Fruit fly (Drosophila melanogaster) whole organism, embryonic: ENCODE measurements around the gene Tom70.

Source experiments
- ATbp ChIP-seq: fragments of 200-800 bp; sonication (Bioruptor generic); optimal IDR thresholded peaks from 2 replicates; lab custom pipeline; 2017; ENCODE audit warnings: missing biosample characterization, mild to moderate bottlenecking, missing genetic modification characterization, missing genetic modification reagents
- Blimp-1 ChIP-seq: fragments of 200-800 bp; sonication (Bioruptor generic); optimal IDR thresholded peaks from 3 replicates; lab custom pipeline; 2018; ENCODE audit warnings: missing biosample characterization, missing genetic modification characterization, mild to moderate bottlenecking, moderate library complexity, missing genetic modification reagents
- CG10431 ChIP-seq: fragments of 200-800 bp; sonication (Bioruptor generic); optimal IDR thresholded peaks from 3 replicates; lab custom pipeline; 2018; ENCODE audit warnings: missing biosample characterization, mild to moderate bottlenecking, missing genetic modification characterization
- CG10979 ChIP-seq: fragments of 200-800 bp; sonication (Bioruptor generic); optimal IDR thresholded peaks from 2 replicates; lab custom pipeline; 2018; ENCODE audit warnings: missing biosample characterization, mild to moderate bottlenecking, missing genetic modification characterization, moderate library complexity
- CG1233 ChIP-seq: fragments of 200-800 bp; sonication (Bioruptor generic); optimal IDR thresholded peaks from 4 replicates; lab custom pipeline; 2018; ENCODE audit warnings: missing biosample characterization, mild to moderate bottlenecking, missing genetic modification characterization
- CG16863 ChIP-seq: fragments of 200-800 bp; sonication (Bioruptor generic); optimal IDR thresholded peaks from 3 replicates; lab custom pipeline; 2016; ENCODE audit warnings: missing biosample characterization, missing genetic modification characterization
- CG2116 ChIP-seq: fragments of 200-800 bp; sonication (Bioruptor generic); optimal IDR thresholded peaks from 3 replicates; lab custom pipeline; 2018; ENCODE audit warnings: missing biosample characterization, mild to moderate bottlenecking, missing genetic modification characterization
- CG2120 ChIP-seq: fragments of 200-800 bp; sonication (Bioruptor generic); optimal IDR thresholded peaks from 3 replicates; lab custom pipeline; 2016; ENCODE audit warnings: missing biosample characterization, missing genetic modification characterization
- CG2129 ChIP-seq: fragments of 200-800 bp; sonication (Bioruptor generic); IDR thresholded peaks from 2 replicates; pipeline ENCODE4 v1.3.6; 2022; ENCODE audit warnings: missing biosample characterization, missing genetic modification characterization; ENCODE audit not compliant: partially characterized antibody
- CG2199 ChIP-seq: fragments of 200-800 bp; sonication (Bioruptor generic); IDR thresholded peaks from 3 replicates; pipeline ENCODE4 v1.3.6; 2022; ENCODE audit warnings: missing biosample characterization, missing genetic modification characterization
- CG2712 ChIP-seq: fragments of 200-800 bp; optimal IDR thresholded peaks from 3 replicates; lab custom pipeline; 2019; ENCODE audit warnings: missing biosample characterization, mild to moderate bottlenecking, missing genetic modification characterization, moderate library complexity
- CG32772 ChIP-seq: fragments of 200-800 bp; sonication (Bioruptor generic); IDR thresholded peaks from 2 replicates; pipeline ENCODE4 v1.3.6; 2022; ENCODE audit warnings: missing biosample characterization, missing genetic modification characterization
- CG6175 ChIP-seq: fragments of 200-800 bp; sonication (Bioruptor generic); IDR thresholded peaks from 3 replicates; pipeline ENCODE4 v1.3.6; 2022; ENCODE audit warnings: missing biosample characterization, missing genetic modification characterization
- CG6813 ChIP-seq: fragments of 200-800 bp; sonication (Bioruptor generic); optimal IDR thresholded peaks from 2 replicates; lab custom pipeline; 2017; ENCODE audit warnings: missing biosample characterization, missing genetic modification characterization, mild to moderate bottlenecking, moderate library complexity, missing genetic modification reagents
- CG7271 ChIP-seq: fragments of 200-800 bp; sonication (Bioruptor generic); optimal IDR thresholded peaks from 2 replicates; lab custom pipeline; 2018; ENCODE audit warnings: missing biosample characterization, mild to moderate bottlenecking, missing genetic modification characterization, moderate library complexity
- CG9727 ChIP-seq: fragments of 200-800 bp; sonication (Bioruptor generic); optimal IDR thresholded peaks from 3 replicates; lab custom pipeline; 2017; ENCODE audit warnings: missing biosample characterization, mild to moderate bottlenecking, missing genetic modification characterization
- CTCF ChIP-seq: fragments of 200-800 bp; sonication (Bioruptor generic); optimal IDR thresholded peaks from 2 replicates; lab custom pipeline; 2017; ENCODE audit warnings: missing biosample characterization, mild to moderate bottlenecking, missing genetic modification characterization, moderate library complexity
- CrebB ChIP-seq: fragments of 200-800 bp; sonication (Bioruptor generic); optimal IDR thresholded peaks from 3 replicates; lab custom pipeline; 2018; ENCODE audit warnings: missing biosample characterization, mild to moderate bottlenecking, missing genetic modification characterization
- D19A ChIP-seq: fragments of 200-800 bp; optimal IDR thresholded peaks from 3 replicates; lab custom pipeline; 2019; ENCODE audit warnings: missing biosample characterization, mild to moderate bottlenecking, missing genetic modification characterization, moderate library complexity
- Dp ChIP-seq: fragments of 200-800 bp; sonication (Bioruptor generic); optimal IDR thresholded peaks from 2 replicates; lab custom pipeline; 2018; ENCODE audit warnings: missing biosample characterization, mild to moderate bottlenecking, missing genetic modification characterization, moderate library complexity
- Eip74EF ChIP-seq, 2 experiments: fragments of 200-800 bp in 1 of 2; fragments of >200 bp in 1 of 2; sonication (Bioruptor generic) in 1 of 2; optimal IDR thresholded peaks; 2 replicates each; lab custom pipeline; 2017 to 2019; ENCODE audit warnings: missing biosample characterization in 2 of 2, missing genetic modification characterization in 2 of 2, mild to moderate bottlenecking in 1 of 2, moderate library complexity in 1 of 2
- Ets97D ChIP-seq: fragments of 200-800 bp; sonication (Bioruptor generic); optimal IDR thresholded peaks from 3 replicates; lab custom pipeline; 2016; ENCODE audit warnings: missing biosample characterization, missing genetic modification characterization
- HLHmδ ChIP-seq: fragments of 200-800 bp; sonication (Bioruptor generic); optimal IDR thresholded peaks from 2 replicates; lab custom pipeline; 2018; ENCODE audit warnings: missing biosample characterization, mild to moderate bottlenecking, missing genetic modification characterization, moderate library complexity
- Hr39 ChIP-seq: fragments of >200 bp; optimal IDR thresholded peaks from 2 replicates; lab custom pipeline; 2017
- MTF-1 ChIP-seq: fragments of 200-800 bp; sonication (Bioruptor generic); optimal IDR thresholded peaks from 2 replicates; lab custom pipeline; 2018; ENCODE audit warnings: missing biosample characterization, mild to moderate bottlenecking, missing genetic modification characterization, borderline replicate concordance
- Med ChIP-seq: fragments of 200-800 bp; sonication (Bioruptor generic); peaks from one replicate; lab custom pipeline; 2016; ENCODE audit warnings: missing biosample characterization, missing genetic modification characterization, mild to moderate bottlenecking, inconsistent platforms, moderate library complexity
- Mrtf ChIP-seq: fragments of 200-800 bp; sonication (Bioruptor generic); IDR thresholded peaks from 3 replicates; pipeline ENCODE4 v1.3.6; 2022; ENCODE audit warnings: missing biosample characterization, missing genetic modification characterization
- NFAT ChIP-seq: fragments of 200-800 bp; sonication (Bioruptor generic); IDR thresholded peaks from 2 replicates; pipeline ENCODE4 v1.3.6; 2022; ENCODE audit warnings: missing biosample characterization, missing genetic modification characterization
- Side ChIP-seq: fragments of 200-800 bp; sonication (Bioruptor generic); optimal IDR thresholded peaks from 2 replicates; lab custom pipeline; 2016; ENCODE audit warnings: missing biosample characterization, missing genetic modification characterization
- Xrp1 ChIP-seq: fragments of 200-800 bp; sonication (Bioruptor generic); IDR thresholded peaks from 2 replicates; pipeline ENCODE4 v1.3.6; 2022; ENCODE audit warnings: missing biosample characterization, missing genetic modification characterization
- ac ChIP-seq: fragments of 200-800 bp; sonication (Bioruptor generic); optimal IDR thresholded peaks from 3 replicates; lab custom pipeline; 2017; ENCODE audit warnings: missing biosample characterization, mild to moderate bottlenecking, missing genetic modification characterization
- ap ChIP-seq: fragments of 200-800 bp; sonication (Bioruptor generic); IDR thresholded peaks from 2 replicates; pipeline ENCODE4 v1.3.6; 2022; ENCODE audit warnings: missing biosample characterization, missing genetic modification characterization
- bigmax ChIP-seq: fragments of 200-800 bp; sonication (Bioruptor generic); optimal IDR thresholded peaks from 2 replicates; lab custom pipeline; 2018; ENCODE audit warnings: missing biosample characterization, mild to moderate bottlenecking, missing genetic modification characterization
- bowl ChIP-seq: fragments of 200-800 bp; sonication (Bioruptor generic); IDR thresholded peaks from 2 replicates; pipeline ENCODE4 v1.3.6; 2022; ENCODE audit warnings: missing biosample characterization, missing genetic modification characterization
- btn ChIP-seq: fragments of 200-800 bp; sonication (Bioruptor generic); optimal IDR thresholded peaks from 2 replicates; lab custom pipeline; 2016; ENCODE audit warnings: missing biosample characterization, missing genetic modification characterization
- cad ChIP-seq: fragments of >200 bp; optimal IDR thresholded peaks from 2 replicates; lab custom pipeline; 2017; ENCODE audit warnings: missing biosample characterization, missing genetic modification characterization
- chinmo ChIP-seq: fragments of 200-800 bp; sonication (Bioruptor generic); IDR thresholded peaks from 4 replicates; pipeline ENCODE4 v1.3.6; 2022; ENCODE audit warnings: missing biosample characterization, missing genetic modification characterization; ENCODE audit not compliant: partially characterized antibody
- crol ChIP-seq: fragments of 200-800 bp; sonication (Bioruptor generic); IDR thresholded peaks from 2 replicates; pipeline ENCODE4 v1.3.6; 2022; ENCODE audit warnings: missing biosample characterization, missing genetic modification characterization
- gce ChIP-seq: fragments of 200-800 bp; sonication (Bioruptor generic); IDR thresholded peaks from 3 replicates; pipeline ENCODE4 v1.3.6; 2022; ENCODE audit warnings: missing biosample characterization, missing genetic modification characterization
- gem ChIP-seq: fragments of 200-800 bp; sonication (Bioruptor generic); optimal IDR thresholded peaks from 2 replicates; lab custom pipeline; 2019; ENCODE audit warnings: missing biosample characterization, mild to moderate bottlenecking, missing genetic modification characterization, moderate library complexity
- gsb-n ChIP-seq: fragments of 200-800 bp; sonication (Bioruptor generic); optimal IDR thresholded peaks from 3 replicates; lab custom pipeline; 2018; ENCODE audit warnings: missing biosample characterization, mild to moderate bottlenecking, missing genetic modification characterization
- kah ChIP-seq: fragments of 200-800 bp; sonication (Bioruptor generic); optimal IDR thresholded peaks from 2 replicates; lab custom pipeline; 2018; ENCODE audit warnings: missing biosample characterization, mild to moderate bottlenecking, missing genetic modification characterization
- lov ChIP-seq, 2 experiments: fragments of 200-800 bp in 1 of 2; fragments of >200 bp in 1 of 2; sonication (Bioruptor generic) in 1 of 2; IDR thresholded peaks in 1 of 2; optimal IDR thresholded peaks in 1 of 2; 2 replicates in 1 of 2; 3 replicates in 1 of 2; pipeline versions ENCODE4 v1.3.6 to Lab custom; 2017 to 2022; ENCODE audit warnings: missing biosample characterization in 1 of 2, missing genetic modification characterization in 1 of 2
- prd ChIP-seq, 3 experiments: fragments of >200 bp in 2 of 3; fragments of 200-800 bp in 1 of 3; sonication (Bioruptor generic) in 1 of 3; optimal IDR thresholded peaks in 2 of 3; IDR thresholded peaks in 1 of 3; 2 replicates in 2 of 3; 3 replicates in 1 of 3; pipeline versions ENCODE4 v1.3.6 to Lab custom; 2017 to 2022; ENCODE audit warnings: missing biosample characterization in 1 of 3, missing genetic modification characterization in 1 of 3
- row ChIP-seq: fragments of 200-800 bp; sonication (Bioruptor generic); IDR thresholded peaks from 3 replicates; pipeline ENCODE4 v1.3.6; 2022; ENCODE audit warnings: missing biosample characterization, missing genetic modification characterization
- stwl ChIP-seq: fragments of 200-800 bp; sonication (Bioruptor generic); optimal IDR thresholded peaks from 3 replicates; lab custom pipeline; 2018; ENCODE audit warnings: missing biosample characterization, mild to moderate bottlenecking, missing genetic modification characterization, moderate library complexity
- tgo ChIP-seq: fragments of 200-800 bp; sonication (Bioruptor generic); IDR thresholded peaks from 3 replicates; pipeline ENCODE4 v1.3.6; 2022; ENCODE audit warnings: missing biosample characterization, missing genetic modification characterization

Tom70 gene

dm6 chr2L:12078123-12078658 is 39.9 kb upstream of the Tom70 start:
- no peak for TF ChIP-seq CG2129
- no peak for TF ChIP-seq cad
- TF ChIP-seq CG2199 = 0 out of 3 replicates have a peak, but pooled peaks have one; percentile 22
- no peak for TF ChIP-seq kah (GFP tag; lab: Kevin White, UChicago)
- peak; percentile 60 for TF ChIP-seq Hr39 (lab: Kevin White, UChicago)
- TF ChIP-seq Side = no peak
- TF ChIP-seq crol (GFP tag; lab: Robert Waterston, UW) = peak; percentile 58
- TF ChIP-seq Mrtf (GFP tag; lab: Robert Waterston, UW) = 0 out of 3 replicates have a peak, but pooled peaks have one; percentile 33
- TF ChIP-seq CTCF = peak; percentile 82
- peak; percentile 26 for TF ChIP-seq Med (GFP tag; lab: Kevin White, UChicago)
- no peak for TF ChIP-seq prd (optimal IDR thresholded peaks at IDR 0.05; lab: Kevin White, UChicago)
- peak; percentile 30; the same call in 1 of the 3 replicates for TF ChIP-seq prd (GFP tag; IDR thresholded peaks at IDR 0.05; lab: Robert Waterston, UW)
- no peak for TF ChIP-seq CG2120 (GFP tag; lab: Kevin White, UChicago)
- TF ChIP-seq chinmo (GFP tag; lab: Robert Waterston, UW) = 0 out of 4 replicates have a peak, but pooled peaks have one; percentile 9

dm6 chr2L:12075850-12076249 is 37.5 kb upstream of the Tom70 start, which contains the start of gene CG14947:
Gene CG14947, plus strand, starts transcription at chr2L:12076100.
- TF ChIP-seq CG6813 (GFP tag; lab: Kevin White, UChicago) (peak; percentile 30), HLHmδ (GFP tag; lab: Kevin White, UChicago) (peak; percentile 59), CG32772 (GFP tag; lab: Robert Waterston, UW) (0 out of 2 replicates have a peak, but pooled peaks have one; percentile 17), Xrp1 (GFP tag; lab: Robert Waterston, UW) (0 out of 2 replicates have a peak, but pooled peaks have one; percentile 31), btn (GFP tag; lab: Kevin White, UChicago) (no peak), crol (GFP tag; lab: Robert Waterston, UW) (peak; percentile 18; the same call in 1 of the 2 replicates), Blimp-1 (GFP tag; lab: Kevin White, UChicago) (peak; percentile 42), gem (peak; percentile 27), CrebB (no peak), row (GFP tag; lab: Robert Waterston, UW) (peak; percentile 36; the same call in 1 of the 3 replicates), Dp (GFP tag; lab: Kevin White, UChicago) (no peak), CG10979 (peak; percentile 23), NFAT (GFP tag; lab: Robert Waterston, UW) (0 out of 2 replicates have a peak, but pooled peaks have one; percentile 13), ap (GFP tag; lab: Robert Waterston, UW) (peak; percentile 27; the same call in 1 of the 2 replicates), bowl (GFP tag; lab: Robert Waterston, UW) (no peak), lov (optimal IDR thresholded peaks at IDR 0.05; lab: Kevin White, UChicago) (no peak), lov (GFP tag; IDR thresholded peaks at IDR 0.05; lab: Robert Waterston, UW) (0 out of 3 replicates have a peak, but pooled peaks have one; percentile 63), CG2712 (peak; percentile 15), ac (GFP tag; lab: Kevin White, UChicago) (peak; percentile 32), D19A (tag; lab: Kevin White, UChicago) (peak; percentile 88), MTF-1 (peak; percentile 17), stwl (tag; lab: Kevin White, UChicago) (peak; percentile 17), prd (optimal IDR thresholded peaks at IDR 0.05; lab: Kevin White, UChicago) (no peak), prd (GFP tag; IDR thresholded peaks at IDR 0.05; lab: Robert Waterston, UW) (peak; percentile 63; the same call in 1 of the 3 replicates), CG10431 (GFP tag; lab: Kevin White, UChicago) (peak; percentile 2), ATbp (GFP tag; lab: Kevin White, UChicago) (peak; percentile 12), CG7271 (tag; lab: Kevin White, UChicago) (peak; percentile 90), CG1233 (peak; percentile 42), CG16863 (GFP tag; lab: Kevin White, UChicago) (no peak), bigmax (GFP tag; lab: Kevin White, UChicago) (no peak), gce (GFP tag; lab: Robert Waterston, UW) (0 out of 3 replicates have a peak, but pooled peaks have one; percentile 18), CG2116 (GFP tag; lab: Kevin White, UChicago) (no peak), Eip74EF (GFP tag; optimal IDR thresholded peaks at IDR 0.05; lab: Kevin White, UChicago) (no peak), CG9727 (GFP tag; lab: Kevin White, UChicago) (peak; percentile 29), CG6175 (GFP tag; lab: Robert Waterston, UW) (0 out of 3 replicates have a peak, but pooled peaks have one; percentile 32), Ets97D (GFP tag; lab: Kevin White, UChicago) (peak; percentile 76), gsb-n (tag; lab: Kevin White, UChicago) (peak; percentile 27), tgo (GFP tag; lab: Robert Waterston, UW) (0 out of 3 replicates have a peak, but pooled peaks have one; percentile 14)
